Worm (Caenorhabditis elegans) whole organism, midembryonic: Measurements from ENCODE around the gene K08D10.14.

ENCODE experiments used
- flt-1 ChIP-seq: fragments of 200-800 bp; sonication (Bioruptor generic); IDR thresholded peaks from 2 replicates; pipeline ENCODE4 v1.3.6; 2022; ENCODE audit warnings: missing genetic modification characterization, missing compliant biosample characterization
- klf-2 ChIP-seq: fragments of 200-800 bp; sonication (Bioruptor generic); conservative IDR thresholded peaks from 2 replicates; pipeline ENCODE4 v1.3.6; 2022; ENCODE audit warnings: missing genetic modification reagents, missing genetic modification characterization, missing compliant biosample characterization
- ref-1 ChIP-seq: fragments of 200-800 bp; sonication (Bioruptor generic); conservative IDR thresholded peaks from 2 replicates; pipeline ENCODE4 v1.3.6; 2022; ENCODE audit warnings: missing genetic modification reagents, missing genetic modification characterization, missing compliant biosample characterization

- TF ChIP-seq flt-1 (GFP tag; lab: Robert Waterston, UW) = no peak
- TF ChIP-seq klf-2 = no peak
- TF ChIP-seq ref-1 (GFP tag; lab: Robert Waterston, UW) = no peak
Observed at ce11 chrIV:4147891-4148290, 6.8 kb upstream of the K08D10.14 start.
